Worm (Caenorhabditis elegans) whole organism, late embryonic: Measurements from ENCODE around the gene gei-15.

Experiments
- C08G9.2 ChIP-seq: sonication (generic microtip); optimal IDR thresholded peaks from 2 replicates; lab custom pipeline; 2016; ENCODE audit warnings: mild to moderate bottlenecking, missing genetic modification characterization, moderate library complexity, missing compliant biosample characterization
- ceh-31 ChIP-seq: sonication (generic microtip); optimal IDR thresholded peaks from 2 replicates; lab custom pipeline; 2016; ENCODE audit warnings: missing genetic modification characterization, missing compliant biosample characterization
- ceh-6 ChIP-seq: fragments of 200-800 bp; sonication (Bioruptor generic); optimal IDR thresholded peaks from 2 replicates; lab custom pipeline; 2018; ENCODE audit warnings: mild to moderate bottlenecking, missing genetic modification characterization, missing compliant biosample characterization
- ets-4 ChIP-seq: sonication (generic microtip); optimal IDR thresholded peaks from 2 replicates; lab custom pipeline; 2016; ENCODE audit warnings: missing genetic modification characterization, missing compliant biosample characterization
- fkh-10 ChIP-seq: fragments of 150-350 bp; optimal IDR thresholded peaks from 2 replicates; lab custom pipeline; 2014; ENCODE audit warnings: missing biosample characterization, missing genetic modification reagents, missing genetic modification characterization
- hlh-15 ChIP-seq: sonication (generic microtip); optimal IDR thresholded peaks from 2 replicates; lab custom pipeline; 2016; ENCODE audit warnings: missing genetic modification characterization, missing compliant biosample characterization
- mec-3 ChIP-seq: sonication (generic microtip); optimal IDR thresholded peaks from 2 replicates; lab custom pipeline; 2016; ENCODE audit warnings: borderline replicate concordance, missing genetic modification characterization, missing compliant biosample characterization
- nhr-11 ChIP-seq: fragments of 150-350 bp; optimal IDR thresholded peaks from 2 replicates; lab custom pipeline; 2014; ENCODE audit warnings: missing biosample characterization, missing genetic modification characterization
- rnt-1 ChIP-seq: sonication (generic microtip); optimal IDR thresholded peaks from 2 replicates; lab custom pipeline; 2016; ENCODE audit warnings: missing genetic modification characterization, missing compliant biosample characterization
- tbx-7 ChIP-seq: sonication (generic microtip); optimal IDR thresholded peaks from 2 replicates; lab custom pipeline; 2016; ENCODE audit warnings: missing genotype, missing genetic modification characterization, missing compliant biosample characterization
- ztf-16 ChIP-seq: sonication (generic microtip); optimal IDR thresholded peaks from 2 replicates; lab custom pipeline; 2017; ENCODE audit warnings: missing genetic modification characterization, missing compliant biosample characterization

ce11 chrX:6792281-6793003 is 30.6 kb downstream of the gei-15 start:
- TF ChIP-seq ets-4 (tag; lab: Kevin White, UChicago) (no peak), tbx-7 (no peak), fkh-10 (no peak), C08G9.2 (tag; lab: Kevin White, UChicago) (no peak), ztf-16 (tag; lab: Kevin White, UChicago) (no peak), ceh-6 (GFP tag; lab: Kevin White, UChicago) (no peak), mec-3 (tag; lab: Kevin White, UChicago) (no peak), rnt-1 (tag; lab: Kevin White, UChicago) (no peak), ceh-31 (tag; lab: Kevin White, UChicago) (no peak), hlh-15 (no peak), nhr-11 (no peak)
